Worm (Caenorhabditis elegans): ENCODE data around the gene str-96.

The str-96 gene

ce11 chrV:15313529-15313928, 19.8 kb upstream of the str-96 start:
- TF ChIP-seq saeg-2 (GFP tag; IDR thresholded peaks at IDR 0.05) (no peak), unc-62 (GFP tag; optimal IDR thresholded peaks at IDR 0.05 in 1 of 2) (peak in 1 of 2 experiments; percentile 81), unc-62 (tag; optimal IDR thresholded peaks at IDR 0.05) (no peak), aha-1 (tag) (peak; percentile 69), lsy-2 (tag; optimal IDR thresholded peaks at IDR 0.05) (no peak)

ce11 chrV:15310780-15311179, 17.0 kb upstream of the str-96 start, which contains the start of gene irld-62:
TSS of gene irld-62 (plus strand) at chrV:15311080.
- TF ChIP-seq lin-13 (GFP tag; optimal IDR thresholded peaks at IDR 0.05) = no peak
- TF ChIP-seq skn-1 (tag; optimal IDR thresholded peaks at IDR 0.05) = no peak
- TF ChIP-seq T26A8.4 (GFP tag; IDR thresholded peaks at IDR 0.05) = no peak
- TF ChIP-seq nhr-11 (tag; optimal IDR thresholded peaks at IDR 0.05) = no peak
- no peak for TF ChIP-seq daf-19 (GFP tag; conservative IDR thresholded peaks at IDR 0.05)
- TF ChIP-seq F49E8.2 (tag; optimal IDR thresholded peaks at IDR 0.05; ENCODE audit: borderline replicate concordance) = no peak
- no peak for TF ChIP-seq nhr-41 (GFP tag; IDR thresholded peaks at IDR 0.05)
- no peak for TF ChIP-seq nhr-28 (tag; optimal IDR thresholded peaks at IDR 0.05)
- no peak for TF ChIP-seq mxl-3 (GFP tag; optimal IDR thresholded peaks at IDR 0.05)
- no peak for TF ChIP-seq unc-62 (GFP tag; optimal IDR thresholded peaks at IDR 0.05 in 1 of 2)
- TF ChIP-seq unc-62 (tag; optimal IDR thresholded peaks at IDR 0.05) = no peak
- no peak for TF ChIP-seq spr-3 (GFP tag; optimal IDR thresholded peaks at IDR 0.05)
- no peak for TF ChIP-seq ces-1 (GFP tag; optimal IDR thresholded peaks at IDR 0.05)
- no peak for TF ChIP-seq vab-7 (GFP tag; IDR thresholded peaks at IDR 0.05)
- no peak for TF ChIP-seq mdt-29 (GFP tag; IDR thresholded peaks at IDR 0.05)
- TF ChIP-seq gei-8 (GFP tag; optimal IDR thresholded peaks at IDR 0.05) = no peak
- TF ChIP-seq pqm-1 (tag; optimal IDR thresholded peaks at IDR 0.05) = no peak

DNA sequence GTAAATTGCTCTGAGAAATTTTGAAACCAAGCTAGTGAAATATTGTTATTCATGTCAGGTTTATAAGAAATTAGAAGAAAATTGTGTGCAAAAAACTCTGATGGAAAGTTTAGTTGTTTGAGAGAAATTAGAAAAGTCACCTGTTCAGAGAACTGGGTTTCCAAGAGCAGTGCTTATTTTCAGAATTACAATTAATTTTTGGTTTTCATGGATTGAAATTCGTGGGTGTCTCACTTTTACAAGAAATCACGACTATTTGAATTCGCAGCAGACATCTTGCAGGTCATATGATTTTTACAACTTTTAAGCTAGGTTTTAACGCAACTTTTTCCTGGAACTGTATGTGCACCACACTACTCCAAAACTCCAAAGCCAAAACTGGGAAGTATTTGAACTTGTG, 15.2 kb upstream of the str-96 start, which contains the start of gene srz-10:
TSS of gene srz-10 (minus strand) at position 88 of the 400 bp plus-strand sequence.
- TF ChIP-seq daf-19 (GFP tag; conservative IDR thresholded peaks at IDR 0.05) = no peak
- TF ChIP-seq zag-1 (tag; optimal IDR thresholded peaks at IDR 0.05) = no peak
- TF ChIP-seq nhr-77 (tag; optimal IDR thresholded peaks at IDR 0.05) = no peak
- TF ChIP-seq ceh-62 (tag; optimal IDR thresholded peaks at IDR 0.05) = no peak
- no peak for TF ChIP-seq lin-39 (tag; optimal IDR thresholded peaks at IDR 0.05)
- no peak for TF ChIP-seq dmd-6 (GFP tag; IDR thresholded peaks at IDR 0.05)
- TF ChIP-seq mep-1 (tag; optimal IDR thresholded peaks at IDR 0.05) = no peak
- TF ChIP-seq hmg-1.1 (GFP tag; IDR thresholded peaks at IDR 0.05) = no peak
- TF ChIP-seq skn-1 (tag; optimal IDR thresholded peaks at IDR 0.05) = no peak
- no peak for TF ChIP-seq F44E2.7 (GFP tag; IDR thresholded peaks at IDR 0.05)
- TF ChIP-seq mdt-29 (GFP tag; IDR thresholded peaks at IDR 0.05) = no peak
- TF ChIP-seq snpc-4 (tag; optimal IDR thresholded peaks at IDR 0.05) = no peak
- TF ChIP-seq egl-27 (tag; optimal IDR thresholded peaks at IDR 0.05) = no peak
- TF ChIP-seq mes-2 (tag; optimal IDR thresholded peaks at IDR 0.05; ENCODE audit: poor library complexity, severe bottlenecking) = no peak
- TF ChIP-seq nhr-48 (tag; optimal IDR thresholded peaks at IDR 0.05) = no peak

DNA sequence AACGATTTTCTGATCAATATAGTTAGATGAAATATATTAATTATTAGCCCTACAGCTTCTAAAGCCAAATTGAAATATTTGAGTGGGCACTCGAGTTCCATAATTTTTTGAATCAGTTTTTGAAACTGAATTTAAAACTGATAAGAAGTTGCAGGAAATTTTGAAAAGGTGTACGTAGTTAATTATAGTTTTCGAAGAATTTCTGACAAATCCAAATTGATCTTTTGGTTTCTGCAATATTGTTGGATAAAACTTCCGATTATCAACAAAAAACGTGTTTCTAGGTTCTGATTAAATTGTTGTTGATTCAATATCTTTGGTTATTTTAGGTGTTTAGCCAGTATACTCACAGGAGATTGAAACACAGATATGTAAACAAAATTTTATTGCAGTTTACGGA, 13.0 kb upstream of the str-96 start, which contains the start of gene T26H8.4:
TSS of gene T26H8.4 (minus strand) at position 101 of the 400 bp plus-strand sequence.
- no peak for TF ChIP-seq mxl-3 (GFP tag; optimal IDR thresholded peaks at IDR 0.05)

- TF ChIP-seq sdz-12 (GFP tag; optimal IDR thresholded peaks at IDR 0.05) = no peak
- no peak for TF ChIP-seq unc-130 (GFP tag; optimal IDR thresholded peaks at IDR 0.05)
- TF ChIP-seq fkh-10 (GFP tag; optimal IDR thresholded peaks at IDR 0.05) = no peak
These were observed 11.7 kb upstream of the str-96 start, which contains the start of gene T26H8.5 for ce11 chrV:15305502-15305901. TSS of gene T26H8.5 (minus strand) at chrV:15305602.

All from whole organism, L4 larva.